Worm (Caenorhabditis elegans) whole organism, midembryonic: ENCODE results near the gene C39E9.12.

ENCODE experiments used
- T22C8.4 ChIP-seq: fragments of 200-800 bp; sonication (Bioruptor generic); IDR thresholded peaks from 2 replicates; pipeline ENCODE4 v1.3.6; 2022; ENCODE audit warnings: missing genetic modification characterization, missing compliant biosample characterization
- cog-1 ChIP-seq: sonication (generic microtip); optimal IDR thresholded peaks from 2 replicates; lab custom pipeline; 2016; ENCODE audit warnings: missing genetic modification characterization, missing compliant biosample characterization
- flt-1 ChIP-seq: fragments of 200-800 bp; sonication (Bioruptor generic); IDR thresholded peaks from 2 replicates; pipeline ENCODE4 v1.3.6; 2022; ENCODE audit warnings: missing genetic modification characterization, missing compliant biosample characterization
- klf-2 ChIP-seq: fragments of 200-800 bp; sonication (Bioruptor generic); conservative IDR thresholded peaks from 2 replicates; pipeline ENCODE4 v1.3.6; 2022; ENCODE audit warnings: missing genetic modification reagents, missing genetic modification characterization, missing compliant biosample characterization
- med-1 ChIP-seq: sonication (generic microtip); optimal IDR thresholded peaks from 2 replicates; lab custom pipeline; 2017; ENCODE audit warnings: missing genetic modification characterization, mild to moderate bottlenecking, missing compliant biosample characterization, antibody characterized with exemption, missing genetic modification reagents; ENCODE audit not compliant: insufficient read depth
- ref-1 ChIP-seq: fragments of 200-800 bp; sonication (Bioruptor generic); conservative IDR thresholded peaks from 2 replicates; pipeline ENCODE4 v1.3.6; 2022; ENCODE audit warnings: missing genetic modification reagents, missing genetic modification characterization, missing compliant biosample characterization
- tab-1 ChIP-seq: fragments of 200-800 bp; sonication (Bioruptor generic); IDR thresholded peaks from 2 replicates; pipeline ENCODE4 v1.3.6; 2022; ENCODE audit warnings: missing genetic modification characterization, missing compliant biosample characterization
- ztf-23 ChIP-seq: fragments of 200-800 bp; sonication (Bioruptor generic); IDR thresholded peaks from 2 replicates; pipeline ENCODE4 v1.3.6; 2022; ENCODE audit warnings: missing genetic modification reagents, missing genetic modification characterization, missing compliant biosample characterization
- ztf-29 ChIP-seq: fragments of 200-800 bp; sonication (Bioruptor generic); IDR thresholded peaks from 2 replicates; pipeline ENCODE4 v1.3.6; 2022; ENCODE audit warnings: missing genetic modification reagents, missing genetic modification characterization, missing compliant biosample characterization

The C39E9.12 gene

ce11 chrIV:13093677-13094076 is at the start of gene C39E9.12, which contains the start of gene prcc-1:
Gene C39E9.12, plus strand, starts transcription at chrIV:13094007.
Gene prcc-1, minus strand, starts transcription at chrIV:13093795.
- TF ChIP-seq tab-1 (GFP tag; lab: Robert Waterston, UW) = no peak
- TF ChIP-seq T22C8.4 (GFP tag; lab: Robert Waterston, UW) = peak; percentile 75

ce11 chrIV:13044980-13045379 is 48.8 kb upstream of the C39E9.12 start:
- no peak for TF ChIP-seq cog-1 (tag; lab: Kevin White, UChicago)
- no peak for TF ChIP-seq tab-1 (GFP tag; lab: Robert Waterston, UW)
- TF ChIP-seq ztf-23 (GFP tag; lab: Robert Waterston, UW) = no peak
- no peak for TF ChIP-seq ztf-29 (GFP tag; lab: Robert Waterston, UW)

- no peak for TF ChIP-seq klf-2 (GFP tag; lab: Robert Waterston, UW)
- TF ChIP-seq ztf-23 (GFP tag; lab: Robert Waterston, UW) = no peak
- TF ChIP-seq med-1 (GFP tag; lab: Kevin White, UChicago) = no peak
- TF ChIP-seq ref-1 (GFP tag; lab: Robert Waterston, UW) = no peak
- TF ChIP-seq flt-1 (GFP tag; lab: Robert Waterston, UW) = no peak
- no peak for TF ChIP-seq ztf-29 (GFP tag; lab: Robert Waterston, UW)
- TF ChIP-seq cog-1 (tag; lab: Kevin White, UChicago) = no peak
- TF ChIP-seq T22C8.4 (GFP tag; lab: Robert Waterston, UW) = no peak
- TF ChIP-seq tab-1 (GFP tag; lab: Robert Waterston, UW) = no peak
Measured at ce11 chrIV:13046848-13047247, 47.0 kb upstream of the C39E9.12 start, which contains the start of gene scl-9. Gene scl-9, plus strand, starts transcription at chrIV:13047148.

DNA sequence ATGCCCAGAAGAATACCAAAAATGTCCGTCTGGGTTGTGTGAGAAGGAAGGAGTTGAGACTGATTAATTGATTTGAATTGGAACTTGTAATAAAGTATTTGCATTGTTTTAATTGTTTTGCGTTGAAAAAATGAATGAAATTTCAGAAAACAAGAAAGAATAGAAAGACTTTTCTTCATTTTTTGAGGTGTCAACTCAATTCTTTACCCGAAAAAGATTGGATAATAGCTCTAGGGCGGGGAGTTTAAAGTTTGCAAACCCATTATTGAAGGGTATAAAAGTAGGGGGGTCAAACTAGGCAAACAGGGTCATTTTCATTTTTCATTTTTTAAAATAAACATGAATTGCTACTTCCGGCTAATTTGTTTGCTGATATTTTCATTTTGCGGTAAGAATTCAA is 45.6 kb upstream of the C39E9.12 start, which contains the start of gene scl-10:
Gene scl-10 (plus strand): TSS at position 301 of the 400 bp plus-strand sequence.
- TF ChIP-seq med-1 (GFP tag; lab: Kevin White, UChicago) = no peak
- no peak for TF ChIP-seq flt-1 (GFP tag; lab: Robert Waterston, UW)
- TF ChIP-seq tab-1 (GFP tag; lab: Robert Waterston, UW) = no peak
- TF ChIP-seq cog-1 (tag; lab: Kevin White, UChicago) = no peak
- no peak for TF ChIP-seq klf-2 (GFP tag; lab: Robert Waterston, UW)
- TF ChIP-seq ref-1 (GFP tag; lab: Robert Waterston, UW) = no peak
- no peak for TF ChIP-seq T22C8.4 (GFP tag; lab: Robert Waterston, UW)
- TF ChIP-seq ztf-29 (GFP tag; lab: Robert Waterston, UW) = no peak
- no peak for TF ChIP-seq ztf-23 (GFP tag; lab: Robert Waterston, UW)

DNA sequence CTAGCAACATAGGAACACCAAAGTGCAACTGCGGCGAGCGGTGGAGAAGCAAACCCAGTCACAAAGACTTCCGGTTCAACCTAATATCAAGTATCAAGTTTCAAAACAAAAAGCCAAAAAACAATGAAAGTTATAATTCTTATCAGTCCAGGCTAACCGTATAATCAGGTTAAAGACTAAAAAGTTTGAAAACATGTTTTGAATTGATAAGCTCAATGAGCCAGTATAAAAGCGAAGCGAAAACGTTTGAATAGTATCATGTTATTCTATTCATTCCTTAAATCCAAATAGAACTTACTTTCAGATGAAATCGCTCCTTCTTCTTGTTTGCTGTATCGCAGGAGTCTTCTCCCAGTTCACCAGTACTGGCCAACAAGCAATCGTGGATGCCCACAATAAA is 42.7 kb upstream of the C39E9.12 start, which contains the start of gene scl-11:
Gene scl-11 (plus strand): TSS at position 301 of the 400 bp plus-strand sequence.
- no peak for TF ChIP-seq med-1 (GFP tag; lab: Kevin White, UChicago)
- TF ChIP-seq tab-1 (GFP tag; lab: Robert Waterston, UW) = no peak
- TF ChIP-seq cog-1 (tag; lab: Kevin White, UChicago) = no peak
- no peak for TF ChIP-seq flt-1 (GFP tag; lab: Robert Waterston, UW)
- TF ChIP-seq ref-1 (GFP tag; lab: Robert Waterston, UW) = no peak
- no peak for TF ChIP-seq ztf-29 (GFP tag; lab: Robert Waterston, UW)
- no peak for TF ChIP-seq T22C8.4 (GFP tag; lab: Robert Waterston, UW)
- no peak for TF ChIP-seq klf-2 (GFP tag; lab: Robert Waterston, UW)
- no peak for TF ChIP-seq ztf-23 (GFP tag; lab: Robert Waterston, UW)

DNA sequence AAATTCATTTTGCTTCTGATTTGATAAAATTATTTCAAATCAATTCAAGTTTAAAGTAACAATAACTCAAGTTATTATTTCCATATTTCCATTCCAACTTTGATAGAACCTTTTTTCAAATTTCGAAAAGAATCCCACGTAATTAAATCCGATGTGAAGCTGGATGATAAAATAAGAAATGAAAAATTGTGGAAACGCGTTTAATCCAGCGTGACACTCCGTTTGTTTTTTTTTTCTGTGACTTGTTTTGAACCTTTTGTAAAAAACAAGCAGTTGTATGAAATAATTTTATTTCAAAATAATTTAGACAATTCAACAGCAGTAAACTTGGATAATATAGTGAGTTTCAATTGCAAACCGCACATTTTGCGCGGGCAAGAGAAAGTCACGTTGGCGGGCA is 41.2 kb upstream of the C39E9.12 start, which contains the start of gene F49E11.7:
Gene F49E11.7 (plus strand): TSS at position 301 of the 400 bp plus-strand sequence.
- TF ChIP-seq flt-1 (GFP tag; lab: Robert Waterston, UW) = no peak
- no peak for TF ChIP-seq ztf-23 (GFP tag; lab: Robert Waterston, UW)
- TF ChIP-seq tab-1 (GFP tag; lab: Robert Waterston, UW) = no peak
- no peak for TF ChIP-seq cog-1 (tag; lab: Kevin White, UChicago)
- no peak for TF ChIP-seq ztf-29 (GFP tag; lab: Robert Waterston, UW)
- no peak for TF ChIP-seq T22C8.4 (GFP tag; lab: Robert Waterston, UW)
- no peak for TF ChIP-seq med-1 (GFP tag; lab: Kevin White, UChicago)

- TF ChIP-seq ref-1 (GFP tag; lab: Robert Waterston, UW) (no peak), klf-2 (GFP tag; lab: Robert Waterston, UW) (no peak), T22C8.4 (GFP tag; lab: Robert Waterston, UW) (no peak), med-1 (GFP tag; lab: Kevin White, UChicago) (no peak), flt-1 (GFP tag; lab: Robert Waterston, UW) (no peak), cog-1 (tag; lab: Kevin White, UChicago) (no peak), tab-1 (GFP tag; lab: Robert Waterston, UW) (no peak), ztf-29 (GFP tag; lab: Robert Waterston, UW) (no peak), ztf-23 (GFP tag; lab: Robert Waterston, UW) (no peak)
Measured at ce11 chrIV:13056026-13056425, 37.8 kb upstream of the C39E9.12 start, which contains the start of gene scl-1. Gene scl-1, plus strand, starts transcription at chrIV:13056326.

DNA sequence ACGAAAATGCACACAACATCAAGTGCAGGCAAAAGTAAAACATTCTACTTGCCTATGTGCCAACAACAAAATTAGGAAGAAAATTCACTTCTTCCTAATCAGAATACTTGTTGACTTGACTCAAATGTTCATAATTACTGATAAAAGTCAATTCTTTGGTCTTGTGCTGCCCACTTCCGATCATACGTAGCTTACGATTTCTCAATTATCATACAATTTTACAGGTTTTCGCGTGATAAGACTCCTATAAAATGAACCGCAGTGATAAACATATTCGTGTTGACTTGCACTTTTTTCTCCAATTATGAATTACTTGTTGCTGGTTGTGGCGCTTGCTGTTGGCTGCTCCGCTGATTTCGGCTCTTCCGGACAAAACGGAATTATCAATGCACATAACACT is 36.4 kb upstream of the C39E9.12 start, which contains the start of gene scl-2:
Gene scl-2 (plus strand): TSS at position 293 of the 400 bp plus-strand sequence.
- TF ChIP-seq med-1 (GFP tag; lab: Kevin White, UChicago) (no peak), ref-1 (GFP tag; lab: Robert Waterston, UW) (no peak), T22C8.4 (GFP tag; lab: Robert Waterston, UW) (no peak), cog-1 (tag; lab: Kevin White, UChicago) (no peak), tab-1 (GFP tag; lab: Robert Waterston, UW) (no peak), ztf-23 (GFP tag; lab: Robert Waterston, UW) (no peak)

- no peak for TF ChIP-seq tab-1 (GFP tag; lab: Robert Waterston, UW)
- TF ChIP-seq ref-1 (GFP tag; lab: Robert Waterston, UW) = no peak
- TF ChIP-seq flt-1 (GFP tag; lab: Robert Waterston, UW) = no peak
- no peak for TF ChIP-seq ztf-23 (GFP tag; lab: Robert Waterston, UW)
- no peak for TF ChIP-seq ztf-29 (GFP tag; lab: Robert Waterston, UW)
- TF ChIP-seq cog-1 (tag; lab: Kevin White, UChicago) = no peak
- TF ChIP-seq klf-2 (GFP tag; lab: Robert Waterston, UW) = no peak
- no peak for TF ChIP-seq med-1 (GFP tag; lab: Kevin White, UChicago)
Measured at ce11 chrIV:13059284-13059683, 34.5 kb upstream of the C39E9.12 start, which contains the start of gene scl-3. Gene scl-3, plus strand, starts transcription at chrIV:13059584.
